Fruit fly (Drosophila melanogaster): ENCODE results near the gene CG5421.

CG5421 gene

dm6 chr2L:12483866-12484554, 36.1 kb upstream of the CG5421 start (continued):
- TF ChIP-seq CG15479 (GFP tag; optimal IDR thresholded peaks at IDR 0.05), result no peak
- TF ChIP-seq CG4360 (GFP tag; IDR thresholded peaks at IDR 0.05), result no peak; the same call in 1 of the 2 replicates
- peak; percentile 68 for TF ChIP-seq YL-1 (GFP tag; optimal IDR thresholded peaks at IDR 0.05)
- peak; percentile 86 for TF ChIP-seq pho (GFP tag; optimal IDR thresholded peaks at IDR 0.05)
- peak; percentile 85 for TF ChIP-seq tap (tag; optimal IDR thresholded peaks at IDR 0.05)
- 0 out of 2 replicates have a peak, but pooled peaks have one; percentile 32 for TF ChIP-seq bbx (GFP tag; IDR thresholded peaks at IDR 0.05; ENCODE audit: partially characterized antibody)
- peak; percentile 84 for TF ChIP-seq CG17829 (tag; optimal IDR thresholded peaks at IDR 0.05)
- TF ChIP-seq wek (GFP tag; optimal IDR thresholded peaks at IDR 0.05), result peak; percentile 75
- no peak; the same call in 1 of the 2 replicates for TF ChIP-seq CG14667 (GFP tag; IDR thresholded peaks at IDR 0.05)
- peak; percentile 81 for TF ChIP-seq pb (GFP tag; optimal IDR thresholded peaks at IDR 0.05)
- peak; percentile 88 for TF ChIP-seq HHEX (GFP tag; optimal IDR thresholded peaks at IDR 0.05)
- TF ChIP-seq sc (optimal IDR thresholded peaks at IDR 0.05), result no peak
- peak; percentile 86 for TF ChIP-seq sc (GFP tag; optimal IDR thresholded peaks at IDR 0.05)
- no peak for TF ChIP-seq Lim3 (GFP tag; IDR thresholded peaks at IDR 0.05)
- TF ChIP-seq CG13424 (tag; optimal IDR thresholded peaks at IDR 0.05), result peak; percentile 94
- TF ChIP-seq corto (GFP tag; optimal IDR thresholded peaks at IDR 0.05), result peak; percentile 43
- TF ChIP-seq ERR (GFP tag; optimal IDR thresholded peaks at IDR 0.05), result peak; percentile 75
- peak; percentile 88 for TF ChIP-seq CG14441 (GFP tag; IDR thresholded peaks at IDR 0.05)
- no peak for TF ChIP-seq CG2129 (GFP tag; IDR thresholded peaks at IDR 0.05; ENCODE audit: partially characterized antibody)
- TF ChIP-seq ato (GFP tag; IDR thresholded peaks at IDR 0.05; ENCODE audit: partially characterized antibody), result no peak
- TF ChIP-seq dan (GFP tag; IDR thresholded peaks at IDR 0.05), result no peak
- peak; percentile 90 for TF ChIP-seq CG7839 (tag; optimal IDR thresholded peaks at IDR 0.05)
- peak; percentile 80 for TF ChIP-seq CG6813 (GFP tag; optimal IDR thresholded peaks at IDR 0.05)
- peak; percentile 86 for TF ChIP-seq Blimp-1 (GFP tag; optimal IDR thresholded peaks at IDR 0.05)
- TF ChIP-seq Sry-β (GFP tag; optimal IDR thresholded peaks at IDR 0.05), result peak; percentile 10
- TF ChIP-seq gem (tag; optimal IDR thresholded peaks at IDR 0.05), result peak; percentile 93
- TF ChIP-seq jigr1 (GFP tag; IDR thresholded peaks at IDR 0.05), result no peak
- peak; percentile 82 for TF ChIP-seq NK7.1 (GFP tag; optimal IDR thresholded peaks at IDR 0.05)
- TF ChIP-seq chm (GFP tag; IDR thresholded peaks at IDR 0.05), result peak; percentile 85
- peak; percentile 84 to 89 for TF ChIP-seq Pdp1 (GFP tag; optimal IDR thresholded peaks at IDR 0.05)
- no peak for TF ChIP-seq sisA (GFP tag; IDR thresholded peaks at IDR 0.05)
- TF ChIP-seq Meics (GFP tag; optimal IDR thresholded peaks at IDR 0.05), result peak; percentile 86
- peak; percentile 88 for TF ChIP-seq eyg (GFP tag; optimal IDR thresholded peaks at IDR 0.05)
- peak; percentile 80 for TF ChIP-seq tx (GFP tag; optimal IDR thresholded peaks at IDR 0.05)
- peak; percentile 70 for TF ChIP-seq CG2202 (tag; optimal IDR thresholded peaks at IDR 0.05)
- no peak for TF ChIP-seq fd102C (GFP tag; optimal IDR thresholded peaks at IDR 0.05)
- peak; percentile 92 for TF ChIP-seq ci (GFP tag; IDR thresholded peaks at IDR 0.05)
- peak; percentile 87 for TF ChIP-seq Fer1 (GFP tag; optimal IDR thresholded peaks at IDR 0.05)
- peak in 1 of 2 experiments; percentile 86 for TF ChIP-seq Eip74EF (GFP tag; optimal IDR thresholded peaks at IDR 0.05)
- peak; percentile 69 for TF ChIP-seq CG6683 (GFP tag; optimal IDR thresholded peaks at IDR 0.05)
- TF ChIP-seq CG32532 (GFP tag; IDR thresholded peaks at IDR 0.05), result peak; percentile 88
- TF ChIP-seq CG10565 (GFP tag; optimal IDR thresholded peaks at IDR 0.05), result no peak
- peak; percentile 15 for TF ChIP-seq ac (GFP tag; optimal IDR thresholded peaks at IDR 0.05)
- peak; percentile 83 for TF ChIP-seq zfh2 (GFP tag; optimal IDR thresholded peaks at IDR 0.05)
- TF ChIP-seq CG4854 (GFP tag; optimal IDR thresholded peaks at IDR 0.05), result peak; percentile 76
- TF ChIP-seq CG10979 (tag; optimal IDR thresholded peaks at IDR 0.05), result peak; percentile 87
- peak; percentile 70 for TF ChIP-seq CG8359 (GFP tag; optimal IDR thresholded peaks at IDR 0.05; ENCODE audit: borderline replicate concordance)
- TF ChIP-seq jumu (GFP tag; optimal IDR thresholded peaks at IDR 0.05), result peak; percentile 88

Measured in whole organism, embryonic.